Worm (Caenorhabditis elegans) whole organism, L2 larva: ENCODE measurements around the gene Y116A8C.38.

Source experiments
- Y55F3AM.14 ChIP-seq: fragments of 200-800 bp; sonication (Bioruptor generic); optimal IDR thresholded peaks from 2 replicates; lab custom pipeline; 2018; ENCODE audit warnings: mild to moderate bottlenecking, missing genetic modification characterization, missing compliant biosample characterization
- ama-1 ChIP-seq: fragments of 150-350 bp; optimal IDR thresholded peaks from 2 replicates; lab custom pipeline; 2018; ENCODE audit warnings: inconsistent platforms
- ceh-82 ChIP-seq: fragments of 150-350 bp; optimal IDR thresholded peaks from 2 replicates; lab custom pipeline; 2014; ENCODE audit warnings: missing biosample characterization, missing genetic modification characterization
- elt-1 ChIP-seq: fragments of 150-350 bp; optimal IDR thresholded peaks from 2 replicates; lab custom pipeline; 2014; ENCODE audit warnings: missing biosample characterization, missing genetic modification characterization
- fos-1 ChIP-seq: fragments of 150-350 bp; optimal IDR thresholded peaks from 2 replicates; lab custom pipeline; 2014; ENCODE audit warnings: missing biosample characterization, missing genetic modification characterization
- lin-11 ChIP-seq: fragments of 150-350 bp; sonication (generic microtip); optimal IDR thresholded peaks from 2 replicates; lab custom pipeline; 2014; ENCODE audit warnings: missing biosample characterization, missing genetic modification characterization, inconsistent platforms, mixed read lengths
- lin-39 ChIP-seq: fragments of 150-350 bp; optimal IDR thresholded peaks from 2 replicates; lab custom pipeline; 2014; ENCODE audit warnings: missing biosample characterization, missing genetic modification reagents, missing genetic modification characterization
- lsy-2 ChIP-seq, 2 experiments: fragments of 150-350 bp in 1 of 2; sonication (generic microtip) in 1 of 2; optimal IDR thresholded peaks; 2 replicates each; lab custom pipeline; 2014 to 2017; ENCODE audit warnings: missing biosample characterization in 2 of 2, missing genetic modification characterization in 2 of 2
- nhr-129 ChIP-seq: fragments of 150-350 bp; optimal IDR thresholded peaks from 2 replicates; lab custom pipeline; 2014; ENCODE audit warnings: missing biosample characterization, missing genetic modification characterization
- skn-1 ChIP-seq: sonication (generic microtip); optimal IDR thresholded peaks from 2 replicates; lab custom pipeline; 2017; ENCODE audit warnings: missing biosample characterization, missing genetic modification characterization
- unc-39 ChIP-seq: fragments of 150-350 bp; optimal IDR thresholded peaks from 2 replicates; lab custom pipeline; 2014; ENCODE audit warnings: missing biosample characterization, missing genetic modification characterization

DNA sequence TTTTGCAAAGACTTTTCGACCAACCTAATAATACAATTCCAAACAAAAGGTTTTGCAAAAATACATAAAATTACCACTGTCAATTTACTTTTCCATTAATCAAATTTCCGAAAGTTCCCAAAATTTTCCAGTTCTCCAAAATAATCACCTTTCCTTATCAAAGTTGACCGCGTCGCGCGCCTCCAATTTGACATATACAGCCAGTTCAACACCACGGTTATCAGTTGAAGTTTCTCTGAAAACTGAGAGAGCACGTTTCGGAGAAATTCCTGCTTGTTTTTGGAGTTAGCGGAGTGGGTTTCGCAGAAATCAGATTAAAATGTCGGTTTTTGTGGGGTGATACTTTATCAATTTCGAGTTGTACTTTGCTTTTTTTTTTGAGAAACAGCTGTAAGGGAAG lies 47.7 kb downstream of the Y116A8C.38 start:
- no peak for TF ChIP-seq lin-39 (tag; lab: Kevin White, UChicago)
- TF ChIP-seq Y55F3AM.14 (GFP tag; lab: Kevin White, UChicago), result no peak
- TF ChIP-seq fos-1 (tag; lab: Kevin White, UChicago), result peak; percentile 35
- no peak for TF ChIP-seq ama-1 (lab: Kevin White, UChicago)
- TF ChIP-seq elt-1, result no peak
- no peak for TF ChIP-seq skn-1 (tag; lab: Kevin White, UChicago)
- TF ChIP-seq unc-39, result no peak
- TF ChIP-seq lsy-2 (tag; optimal IDR thresholded peaks at IDR 0.05; lab: Kevin White, UChicago), result no peak
- no peak for TF ChIP-seq ceh-82 (tag; lab: Kevin White, UChicago)
- TF ChIP-seq lin-11, result no peak
- TF ChIP-seq nhr-129, result no peak
